Fruit fly (Drosophila melanogaster): Measurements from ENCODE around the gene pum.
A peak's percentile ranks its signal among the peaks of the same experiment; 100 is the strongest.

The pum gene

dm6 chr3R:9085306-9085705, 152.2 kb downstream of the pum start (continued):
- TF ChIP-seq CG2712 (tag; optimal IDR thresholded peaks at IDR 0.05) (peak; percentile 37), CG12942 (GFP tag; optimal IDR thresholded peaks at IDR 0.05) (no peak), CG2120 (GFP tag; optimal IDR thresholded peaks at IDR 0.05) (peak; percentile 48), CG11695 (GFP tag; IDR thresholded peaks at IDR 0.05) (no peak), D19A (tag; optimal IDR thresholded peaks at IDR 0.05) (no peak), Ets97D (GFP tag; optimal IDR thresholded peaks at IDR 0.05) (no peak), ci (GFP tag; IDR thresholded peaks at IDR 0.05) (no peak), h (optimal IDR thresholded peaks at IDR 0.05) (no peak), CG4820 (GFP tag; optimal IDR thresholded peaks at IDR 0.05) (peak; percentile 13), Mrtf (GFP tag; IDR thresholded peaks at IDR 0.05) (0 out of 3 replicates have a peak, but pooled peaks have one; percentile 16), CG34376 (GFP tag; optimal IDR thresholded peaks at IDR 0.05) (no peak), Dref (GFP tag; IDR thresholded peaks at IDR 0.05) (no peak), ro (GFP tag; IDR thresholded peaks at IDR 0.05) (no peak), CG10543 (GFP tag; optimal IDR thresholded peaks at IDR 0.05) (no peak), danr (GFP tag; IDR thresholded peaks at IDR 0.05) (no peak), D (optimal IDR thresholded peaks at IDR 0.05) (no peak), D (GFP tag; optimal IDR thresholded peaks at IDR 0.05) (no peak), CG13624 (GFP tag; optimal IDR thresholded peaks at IDR 0.05) (peak; percentile 7), stwl (tag; optimal IDR thresholded peaks at IDR 0.05) (no peak), tap (tag; optimal IDR thresholded peaks at IDR 0.05) (no peak), bsh (GFP tag; optimal IDR thresholded peaks at IDR 0.05) (peak in 1 of 2 experiments; percentile 36), Xbp1 (GFP tag; optimal IDR thresholded peaks at IDR 0.05) (peak; percentile 30), CG3281 (GFP tag; optimal IDR thresholded peaks at IDR 0.05) (peak; percentile 12), CG30403 (GFP tag; optimal IDR thresholded peaks at IDR 0.05) (peak; percentile 24), Blimp-1 (GFP tag; optimal IDR thresholded peaks at IDR 0.05) (peak; percentile 55), CG1603 (tag; optimal IDR thresholded peaks at IDR 0.05) (peak; percentile 8), Hr51 (GFP tag; optimal IDR thresholded peaks at IDR 0.05) (peak in 1 of 2 experiments; percentile 34), Ravus (GFP tag; IDR thresholded peaks at IDR 0.05) (no peak), Hmx (GFP tag; optimal IDR thresholded peaks at IDR 0.05) (no peak), NfI (GFP tag; optimal IDR thresholded peaks at IDR 0.05) (peak; percentile 14), CG7372 (GFP tag; IDR thresholded peaks at IDR 0.05) (no peak), pum (GFP tag; optimal IDR thresholded peaks at IDR 0.05) (no peak), bowl (GFP tag; IDR thresholded peaks at IDR 0.05) (no peak), CG12659 (GFP tag; optimal IDR thresholded peaks at IDR 0.05) (no peak), CG10209 (GFP tag; optimal IDR thresholded peaks at IDR 0.05) (peak; percentile 12), slbo (GFP tag; IDR thresholded peaks at IDR 0.05) (peak; percentile 48; the same call in 1 of the 2 replicates), mam (GFP tag; optimal IDR thresholded peaks at IDR 0.05) (peak; percentile 17), scrt (GFP tag; optimal IDR thresholded peaks at IDR 0.05) (peak; percentile 3), E2f2 (GFP tag; IDR thresholded peaks at IDR 0.05) (no peak), Tbp (GFP tag; optimal IDR thresholded peaks at IDR 0.05) (no peak), Hmr (GFP tag; optimal IDR thresholded peaks at IDR 0.05) (peak; percentile 30), CG9727 (GFP tag; optimal IDR thresholded peaks at IDR 0.05) (peak; percentile 4), ssp (GFP tag; IDR thresholded peaks at IDR 0.05) (no peak), Lim3 (GFP tag; IDR thresholded peaks at IDR 0.05) (no peak), CG7745 (tag; optimal IDR thresholded peaks at IDR 0.05) (no peak), grau (tag; optimal IDR thresholded peaks at IDR 0.05) (peak; percentile 43), CG10565 (GFP tag; optimal IDR thresholded peaks at IDR 0.05) (no peak), run (tag; optimal IDR thresholded peaks at IDR 0.05) (no peak), phol (tag; optimal IDR thresholded peaks at IDR 0.05) (peak; percentile 23), CG8089 (GFP tag; optimal IDR thresholded peaks at IDR 0.05) (no peak), CG3838 (GFP tag; optimal IDR thresholded peaks at IDR 0.05) (no peak), az2 (GFP tag; optimal IDR thresholded peaks at IDR 0.05) (peak; percentile 6)
